Worm (Caenorhabditis elegans): ENCODE measurements around the gene C47E12.12.
A peak's percentile ranks its signal among the peaks of the same experiment; 100 is the strongest.

Gene C47E12.12

ce11 chrIV:9928180-9928896, 44.2 kb downstream of the C47E12.12 start, which contains the start of gene dur-1:
Gene dur-1 (minus strand): TSS chrIV:9928230.
- TF ChIP-seq nfya-1 (tag; optimal IDR thresholded peaks at IDR 0.05; ENCODE audit: insufficient read depth), result peak; percentile 25
- peak; percentile 5 for TF ChIP-seq ceh-28 (tag; optimal IDR thresholded peaks at IDR 0.05)
- TF ChIP-seq tbx-2 (tag; optimal IDR thresholded peaks at IDR 0.05), result no peak
- TF ChIP-seq egl-5 (tag; optimal IDR thresholded peaks at IDR 0.05), result peak; percentile 32

- TF ChIP-seq fos-1 (tag; optimal IDR thresholded peaks at IDR 0.05) (no peak), nhr-43 (tag; optimal IDR thresholded peaks at IDR 0.05; ENCODE audit: poor library complexity, severe bottlenecking) (no peak), ceh-16 (tag; optimal IDR thresholded peaks at IDR 0.05) (no peak), nhr-23 (tag; optimal IDR thresholded peaks at IDR 0.05) (no peak), ceh-9 (tag; optimal IDR thresholded peaks at IDR 0.05) (no peak)
Observed at ce11 chrIV:9924419-9924818, 48.1 kb downstream of the C47E12.12 start.
